Fruit fly (Drosophila melanogaster): ENCODE measurements around the gene CG13293.

CG13293 gene

DNA sequence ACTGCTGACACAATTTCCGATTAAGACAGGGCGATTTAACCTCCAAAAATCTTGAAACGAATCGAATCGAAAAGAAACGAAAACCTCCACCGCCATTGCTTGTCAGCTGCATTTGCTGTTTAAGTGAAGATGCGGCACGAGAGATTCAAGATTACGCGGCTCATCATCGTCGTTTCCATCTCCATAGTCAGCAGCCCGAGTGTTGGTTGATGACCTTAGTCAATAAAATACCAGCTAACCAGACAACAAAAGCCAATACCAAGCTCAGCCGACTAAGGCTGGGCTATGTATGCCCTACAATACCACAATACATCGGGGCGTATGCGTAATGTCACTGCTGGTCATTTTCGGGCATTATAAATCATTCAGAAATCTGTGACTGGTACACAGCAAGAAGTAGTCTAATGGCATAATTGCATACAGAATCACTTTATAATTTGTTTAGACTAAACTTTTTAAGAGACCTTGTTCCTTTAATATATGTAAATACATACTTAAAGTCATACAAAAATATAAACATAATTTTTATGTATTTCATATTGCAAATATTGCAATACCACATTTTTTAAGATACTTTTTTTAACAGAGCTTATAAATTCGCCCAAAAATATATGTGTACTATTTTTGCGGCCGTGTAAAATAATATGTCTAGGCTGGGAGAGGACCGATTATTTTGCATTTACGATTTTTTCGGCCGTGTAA lies 58.2 kb downstream of the CG13293 start (continued):
- TF ChIP-seq CG11695 (GFP tag; IDR thresholded peaks at IDR 0.05) (0 out of 3 replicates have a peak, but pooled peaks have one; percentile 17), Ravus (GFP tag; IDR thresholded peaks at IDR 0.05) (no peak)

DNA sequence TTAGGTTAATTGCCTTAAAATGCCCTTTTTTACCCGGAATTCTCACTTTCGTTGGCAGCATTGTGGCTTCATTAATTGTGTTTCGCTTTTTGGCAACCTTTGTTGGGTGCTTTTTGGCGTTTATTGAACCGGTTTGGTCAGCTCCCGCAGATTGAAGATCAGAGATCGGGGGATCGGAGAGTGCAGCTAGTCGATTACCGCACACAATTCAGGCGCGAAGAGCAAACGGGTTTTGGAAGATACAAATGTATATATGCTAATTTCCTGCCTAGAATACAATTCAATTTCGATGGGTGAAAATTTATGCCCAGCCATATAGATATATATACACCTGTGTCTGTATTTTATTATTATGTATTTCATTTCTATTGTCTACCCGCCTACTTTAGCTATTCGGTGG lies 58.9 kb downstream of the CG13293 start:
- TF ChIP-seq CG3163 (GFP tag; optimal IDR thresholded peaks at IDR 0.05) (no peak), vvl (GFP tag; IDR thresholded peaks at IDR 0.05) (peak; percentile 70; the same call in 1 of the 2 replicates), chinmo (GFP tag; IDR thresholded peaks at IDR 0.05; ENCODE audit: partially characterized antibody) (peak; percentile 90), trem (tag; optimal IDR thresholded peaks at IDR 0.05) (no peak), CG8290 (GFP tag; optimal IDR thresholded peaks at IDR 0.05) (no peak), CG8290 (tag; optimal IDR thresholded peaks at IDR 0.05) (no peak), hth (optimal IDR thresholded peaks at IDR 0.05) (no peak), pho (GFP tag; optimal IDR thresholded peaks at IDR 0.05) (no peak), cwo (GFP tag; optimal IDR thresholded peaks at IDR 0.05) (peak; percentile 52), Bteb2 (GFP tag; optimal IDR thresholded peaks at IDR 0.05) (no peak), crp (GFP tag; optimal IDR thresholded peaks at IDR 0.05) (no peak), CG8765 (GFP tag; IDR thresholded peaks at IDR 0.05) (no peak), YL-1 (GFP tag; optimal IDR thresholded peaks at IDR 0.05) (no peak), ftz-f1 (GFP tag; optimal IDR thresholded peaks at IDR 0.05) (no peak), CG2116 (GFP tag; optimal IDR thresholded peaks at IDR 0.05) (no peak), CG11696 (GFP tag; IDR thresholded peaks at IDR 0.05) (no peak), Sry-β (GFP tag; optimal IDR thresholded peaks at IDR 0.05) (no peak), Dbx (GFP tag; IDR thresholded peaks at IDR 0.05) (no peak), cato (GFP tag; optimal IDR thresholded peaks at IDR 0.05; ENCODE audit: borderline replicate concordance) (no peak), CG10959 (GFP tag; IDR thresholded peaks at IDR 0.05) (no peak), Blimp-1 (GFP tag; optimal IDR thresholded peaks at IDR 0.05) (peak; percentile 17), Hey (tag; optimal IDR thresholded peaks at IDR 0.05) (no peak), CG12769 (tag; optimal IDR thresholded peaks at IDR 0.05) (peak; percentile 64), ara (GFP tag; IDR thresholded peaks at IDR 0.05) (no peak), sc (optimal IDR thresholded peaks at IDR 0.05) (no peak), sc (GFP tag; optimal IDR thresholded peaks at IDR 0.05) (no peak), Hr78 (GFP tag; optimal IDR thresholded peaks at IDR 0.05) (no peak), Deaf1 (tag; optimal IDR thresholded peaks at IDR 0.05) (no peak), CG1233 (GFP tag; optimal IDR thresholded peaks at IDR 0.05) (no peak), ro (GFP tag; IDR thresholded peaks at IDR 0.05) (no peak), CG17829 (tag; optimal IDR thresholded peaks at IDR 0.05) (no peak), Side (GFP tag; optimal IDR thresholded peaks at IDR 0.05) (no peak), CG13894 (tag; optimal IDR thresholded peaks at IDR 0.05) (peak; percentile 78), CkIIα-i1 (GFP tag; IDR thresholded peaks at IDR 0.05) (no peak), Pdp1 (GFP tag; optimal IDR thresholded peaks at IDR 0.05) (peak in 1 of 2 experiments; percentile 65), CG33213 (GFP tag; optimal IDR thresholded peaks at IDR 0.05) (no peak), sens (GFP tag) (peak; percentile 28), abd-A (tag; optimal IDR thresholded peaks at IDR 0.05) (peak; percentile 81), chif (GFP tag; optimal IDR thresholded peaks at IDR 0.05) (no peak), sd (tag; optimal IDR thresholded peaks at IDR 0.05) (peak; percentile 35), Xbp1 (GFP tag; optimal IDR thresholded peaks at IDR 0.05) (no peak), dpn (GFP tag; optimal IDR thresholded peaks at IDR 0.05) (no peak)
